Fruit fly (Drosophila melanogaster): ENCODE measurements around the gene Dip-B.

Dip-B gene

DNA sequence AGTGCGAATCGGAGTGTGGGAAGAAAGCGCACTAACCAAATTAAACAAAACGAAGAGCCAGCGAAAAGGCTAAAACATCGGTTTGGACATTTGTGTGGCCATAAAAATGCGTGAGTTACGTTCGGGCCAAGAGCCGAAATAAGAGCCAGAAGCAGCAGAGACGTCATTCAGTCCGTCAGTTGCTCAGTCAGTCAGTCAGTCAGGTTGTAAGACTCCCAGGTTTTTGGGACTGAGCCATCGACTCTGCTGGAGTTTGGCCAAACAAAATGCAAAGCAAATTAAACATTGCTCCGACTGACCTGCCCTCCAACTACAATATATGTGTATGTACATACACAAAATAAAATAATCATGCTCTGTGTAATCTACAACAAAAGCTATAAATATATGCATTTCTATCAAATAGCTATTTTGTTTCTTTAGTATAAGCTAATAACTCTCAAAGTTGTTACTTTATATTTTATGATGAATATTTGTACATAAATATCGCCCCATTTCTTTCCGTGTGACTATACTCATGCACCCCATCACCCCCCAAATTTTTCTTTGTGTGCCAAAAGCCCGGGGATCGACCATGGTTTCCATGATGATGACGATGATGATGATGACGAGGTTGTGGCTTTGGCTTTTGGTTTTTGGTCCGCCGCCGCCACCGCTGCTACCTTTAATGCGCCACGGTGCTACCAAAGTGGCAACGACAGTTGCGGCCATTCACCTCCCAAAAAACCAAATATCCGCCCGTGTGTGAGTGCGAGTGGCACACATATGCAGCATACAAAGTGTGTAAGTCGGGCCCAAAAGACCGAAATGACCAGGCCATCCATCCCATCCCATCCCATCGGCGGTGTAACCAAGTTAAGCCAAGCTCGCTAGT lies 11.3 kb downstream of the Dip-B start (continued):
- TF ChIP-seq CG5180 (GFP tag; optimal IDR thresholded peaks at IDR 0.05) (peak; percentile 25), ap (GFP tag; IDR thresholded peaks at IDR 0.05) (peak; percentile 29; the same call in 1 of the 2 replicates), pb (GFP tag; optimal IDR thresholded peaks at IDR 0.05) (no peak), Doc2 (GFP tag; IDR thresholded peaks at IDR 0.05) (no peak), CG16863 (GFP tag; optimal IDR thresholded peaks at IDR 0.05) (peak; percentile 5), CG5953 (GFP tag; IDR thresholded peaks at IDR 0.05) (0 out of 2 replicates have a peak, but pooled peaks have one; percentile 25), Hr78 (GFP tag; optimal IDR thresholded peaks at IDR 0.05) (peak in 1 of 2 experiments; percentile 53), CG3065 (GFP tag; optimal IDR thresholded peaks at IDR 0.05) (no peak), MTF-1 (GFP tag; optimal IDR thresholded peaks at IDR 0.05; ENCODE audit: borderline replicate concordance) (no peak), Blimp-1 (GFP tag; optimal IDR thresholded peaks at IDR 0.05) (peak; percentile 64), az2 (GFP tag; optimal IDR thresholded peaks at IDR 0.05) (no peak), CG11456 (GFP tag; IDR thresholded peaks at IDR 0.05) (no peak), CG6654 (GFP tag; optimal IDR thresholded peaks at IDR 0.05) (no peak), inv (GFP tag; IDR thresholded peaks at IDR 0.05; ENCODE audit: partially characterized antibody) (no peak), H2.0 (GFP tag; IDR thresholded peaks at IDR 0.05) (peak; percentile 39; the same call in 1 of the 2 replicates), CG8924 (tag; optimal IDR thresholded peaks at IDR 0.05) (peak; percentile 17), CG1024 (GFP tag; IDR thresholded peaks at IDR 0.05) (no peak), trem (tag; optimal IDR thresholded peaks at IDR 0.05) (peak; percentile 11), CG2678 (tag; optimal IDR thresholded peaks at IDR 0.05) (peak; percentile 57), cato (GFP tag; optimal IDR thresholded peaks at IDR 0.05; ENCODE audit: borderline replicate concordance) (no peak), cg (GFP tag; optimal IDR thresholded peaks at IDR 0.05) (peak; percentile 21), HLHmδ (GFP tag; optimal IDR thresholded peaks at IDR 0.05) (peak; percentile 36), jing (GFP tag; optimal IDR thresholded peaks at IDR 0.05) (no peak), unpg (GFP tag; optimal IDR thresholded peaks at IDR 0.05) (peak; percentile 67), dimm (GFP tag; IDR thresholded peaks at IDR 0.05) (no peak), CG2202 (tag; optimal IDR thresholded peaks at IDR 0.05) (peak; percentile 10), Lpt (GFP tag; optimal IDR thresholded peaks at IDR 0.05) (no peak), E2f1 (GFP tag; IDR thresholded peaks at IDR 0.05) (0 out of 2 replicates have a peak, but pooled peaks have one; percentile 21), CG7372 (GFP tag; IDR thresholded peaks at IDR 0.05) (no peak), sqz (GFP tag; optimal IDR thresholded peaks at IDR 0.05) (no peak), Abd-B (GFP tag; optimal IDR thresholded peaks at IDR 0.05) (no peak), sim (GFP tag; IDR thresholded peaks at IDR 0.05) (no peak), E2f2 (GFP tag; IDR thresholded peaks at IDR 0.05) (no peak), CG3407 (GFP tag; optimal IDR thresholded peaks at IDR 0.05) (no peak), Xbp1 (GFP tag; optimal IDR thresholded peaks at IDR 0.05) (no peak), pnt (GFP tag; optimal IDR thresholded peaks at IDR 0.05) (peak; percentile 2), slou (GFP tag; optimal IDR thresholded peaks at IDR 0.05) (no peak), Drgx (GFP tag; IDR thresholded peaks at IDR 0.05) (no peak), CG4282 (GFP tag; optimal IDR thresholded peaks at IDR 0.05) (no peak), sd (tag; optimal IDR thresholded peaks at IDR 0.05) (no peak), sens-2 (GFP tag; IDR thresholded peaks at IDR 0.05) (no peak), Spps (tag; optimal IDR thresholded peaks at IDR 0.05) (peak; percentile 24), CkIIα-i1 (GFP tag; IDR thresholded peaks at IDR 0.05) (no peak), CG12219 (GFP tag; optimal IDR thresholded peaks at IDR 0.05) (no peak), CG12659 (GFP tag; optimal IDR thresholded peaks at IDR 0.05) (no peak), CG10462 (GFP tag; optimal IDR thresholded peaks at IDR 0.05) (no peak), CoRest (tag; optimal IDR thresholded peaks at IDR 0.05) (peak; percentile 13), CG12769 (tag; optimal IDR thresholded peaks at IDR 0.05) (no peak), crol (GFP tag; IDR thresholded peaks at IDR 0.05) (peak; percentile 6; the same call in 1 of the 2 replicates)

Measured in whole organism, embryonic.